Fruit fly (Drosophila melanogaster): ENCODE data around the gene Gr93a.
A peak's percentile ranks its signal among the peaks of the same experiment; 100 is the strongest.

The Gr93a gene

DNA sequence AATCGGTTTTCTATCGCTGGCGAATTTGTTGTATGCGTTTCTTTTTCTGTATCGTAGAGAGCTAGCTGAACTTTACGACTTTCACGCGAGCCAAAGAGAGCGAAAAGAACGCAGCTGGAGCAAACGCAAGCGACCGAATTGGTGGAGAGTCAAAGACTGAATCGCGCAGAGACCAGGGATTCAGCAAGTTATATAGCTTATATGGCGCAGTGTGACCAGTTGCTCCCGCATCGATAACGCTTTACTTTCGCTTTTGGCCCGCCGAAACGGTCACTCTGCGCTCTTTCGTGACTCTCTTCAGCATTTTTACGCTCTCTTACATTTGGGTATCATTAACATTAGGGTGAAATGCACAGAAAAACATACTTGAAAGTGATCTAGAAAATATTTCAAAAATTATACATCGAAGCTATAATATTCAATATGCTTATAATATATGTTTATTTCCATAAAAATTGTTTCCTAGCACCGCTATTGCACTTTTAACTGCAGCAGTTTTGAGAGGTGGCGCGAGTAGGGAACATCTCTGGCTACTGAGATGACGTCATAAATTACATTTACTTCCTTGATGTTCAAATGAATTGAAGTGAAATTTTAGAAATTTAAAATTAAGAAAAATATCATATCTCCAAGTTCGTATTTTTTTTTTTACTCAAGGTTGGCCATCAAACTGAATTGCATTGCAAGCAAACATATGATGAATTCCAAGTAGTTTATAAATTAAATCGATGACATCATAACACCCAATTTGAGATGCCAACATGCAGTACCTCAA is 24.0 kb downstream of the Gr93a start, which contains the start of gene glec (continued):
- TF ChIP-seq usp (GFP tag; optimal IDR thresholded peaks at IDR 0.05) (no peak), ey (GFP tag; optimal IDR thresholded peaks at IDR 0.05) (peak; percentile 50), Hnf4 (GFP tag; optimal IDR thresholded peaks at IDR 0.05) (peak; percentile 71), jim (GFP tag; optimal IDR thresholded peaks at IDR 0.05) (peak; percentile 82), psq (GFP tag; optimal IDR thresholded peaks at IDR 0.05) (peak; percentile 62), Mio (GFP tag; optimal IDR thresholded peaks at IDR 0.05) (peak; percentile 28), dmrt93B (GFP tag; optimal IDR thresholded peaks at IDR 0.05) (no peak)

DNA sequence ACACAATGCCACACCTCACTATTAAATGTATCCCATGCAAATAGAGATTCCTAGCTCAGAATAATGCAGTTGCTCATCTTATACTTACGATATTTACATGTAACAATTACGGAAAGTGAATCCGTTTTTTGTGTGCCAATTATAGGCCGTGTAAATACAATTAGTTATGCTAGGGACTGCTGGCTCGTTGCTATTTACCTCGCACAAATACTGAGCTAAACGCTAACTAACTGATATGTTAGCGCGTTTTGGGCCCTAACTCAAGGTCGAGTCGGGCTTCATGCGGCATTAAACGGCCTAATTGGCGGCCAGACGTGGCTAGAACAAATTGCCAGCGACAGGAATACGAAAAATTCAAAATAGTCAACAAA is 24.6 kb downstream of the Gr93a start:
- TF ChIP-seq dl (GFP tag; optimal IDR thresholded peaks at IDR 0.05; ENCODE audit: insufficient read depth in 1 of 2, partially characterized antibody in 2 of 2) (no peak), rgr (GFP tag; optimal IDR thresholded peaks at IDR 0.05) (no peak), dmrt93B (GFP tag; optimal IDR thresholded peaks at IDR 0.05) (no peak), Hr78 (GFP tag; optimal IDR thresholded peaks at IDR 0.05) (no peak), sv (GFP tag; optimal IDR thresholded peaks at IDR 0.05) (no peak), Jra (GFP tag; optimal IDR thresholded peaks at IDR 0.05) (no peak), brk (GFP tag; optimal IDR thresholded peaks at IDR 0.05) (no peak), fru (GFP tag; optimal IDR thresholded peaks at IDR 0.05) (no peak), Myc (optimal IDR thresholded peaks at IDR 0.05) (no peak), jim (GFP tag; optimal IDR thresholded peaks at IDR 0.05) (no peak), pan (optimal IDR thresholded peaks at IDR 0.05) (no peak), h (GFP tag; optimal IDR thresholded peaks at IDR 0.05) (no peak), woc (GFP tag; optimal IDR thresholded peaks at IDR 0.05) (no peak), psq (GFP tag; optimal IDR thresholded peaks at IDR 0.05) (no peak), HLH106 (tag; optimal IDR thresholded peaks at IDR 0.05) (no peak), Rel (GFP tag; optimal IDR thresholded peaks at IDR 0.05) (no peak), Rel (tag; optimal IDR thresholded peaks at IDR 0.05) (no peak)

DNA sequence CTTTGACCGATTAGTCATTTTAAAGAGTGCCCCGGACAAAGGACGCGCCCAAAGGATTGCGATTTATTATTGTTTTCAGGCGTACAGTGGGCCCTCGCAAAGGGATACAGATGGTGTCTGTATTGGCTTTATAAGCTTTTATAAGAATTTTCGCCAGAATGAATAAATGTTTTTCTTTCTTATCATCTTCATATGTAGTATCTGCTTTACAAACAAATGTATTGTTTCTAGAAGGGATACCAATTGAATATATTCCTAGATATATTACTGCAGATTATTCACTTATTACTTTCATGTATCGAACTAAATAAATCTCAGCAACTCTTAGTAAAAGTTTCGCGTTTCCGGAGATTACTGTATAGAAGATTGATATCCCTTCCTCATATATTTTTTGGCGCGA is 25.2 kb downstream of the Gr93a start:
- TF ChIP-seq CG9705 (GFP tag; optimal IDR thresholded peaks at IDR 0.05) (no peak), CrebA (GFP tag; optimal IDR thresholded peaks at IDR 0.05; ENCODE audit: borderline replicate concordance) (no peak), foxo (GFP tag; optimal IDR thresholded peaks at IDR 0.05) (peak in 1 of 2 experiments; percentile 26), HLH106 (tag; optimal IDR thresholded peaks at IDR 0.05) (peak; percentile 28), Dif (GFP tag; optimal IDR thresholded peaks at IDR 0.05; ENCODE audit: partially characterized antibody) (no peak), dmrt93B (GFP tag; optimal IDR thresholded peaks at IDR 0.05) (no peak), OdsH (GFP tag; optimal IDR thresholded peaks at IDR 0.05) (peak; percentile 6), N (GFP tag; optimal IDR thresholded peaks at IDR 0.05) (no peak), Abd-B (GFP tag; optimal IDR thresholded peaks at IDR 0.05) (no peak), Vsx2 (GFP tag; optimal IDR thresholded peaks at IDR 0.05; ENCODE audit: partially characterized antibody) (no peak), usp (GFP tag; optimal IDR thresholded peaks at IDR 0.05) (no peak), Hnf4 (GFP tag; optimal IDR thresholded peaks at IDR 0.05) (no peak), pan (optimal IDR thresholded peaks at IDR 0.05) (no peak), Myc (optimal IDR thresholded peaks at IDR 0.05) (no peak), dl (GFP tag; optimal IDR thresholded peaks at IDR 0.05; ENCODE audit: insufficient read depth in 1 of 2, partially characterized antibody in 2 of 2) (no peak), Sp1 (GFP tag; optimal IDR thresholded peaks at IDR 0.05) (peak; percentile 11), Mio (GFP tag; optimal IDR thresholded peaks at IDR 0.05) (no peak), dsf (GFP tag; optimal IDR thresholded peaks at IDR 0.05; ENCODE audit: borderline replicate concordance) (no peak), Jra (GFP tag; optimal IDR thresholded peaks at IDR 0.05) (no peak), sage (GFP tag; optimal IDR thresholded peaks at IDR 0.05) (no peak), woc (GFP tag; optimal IDR thresholded peaks at IDR 0.05) (peak; percentile 17), jim (GFP tag; optimal IDR thresholded peaks at IDR 0.05) (no peak), Rel (GFP tag; optimal IDR thresholded peaks at IDR 0.05) (no peak), Rel (tag; optimal IDR thresholded peaks at IDR 0.05) (no peak), br (GFP tag; optimal IDR thresholded peaks at IDR 0.05) (no peak), Hr83 (GFP tag; optimal IDR thresholded peaks at IDR 0.05; ENCODE audit: poor library complexity, severe bottlenecking) (no peak), CG32264 (GFP tag; optimal IDR thresholded peaks at IDR 0.05) (no peak), Hr78 (GFP tag; optimal IDR thresholded peaks at IDR 0.05) (no peak), rgr (GFP tag; optimal IDR thresholded peaks at IDR 0.05) (no peak), lola (GFP tag; optimal IDR thresholded peaks at IDR 0.05) (no peak), tai (GFP tag; optimal IDR thresholded peaks at IDR 0.05) (no peak), sv (GFP tag; optimal IDR thresholded peaks at IDR 0.05) (no peak), psq (GFP tag; optimal IDR thresholded peaks at IDR 0.05) (peak; percentile 7), ey (GFP tag; optimal IDR thresholded peaks at IDR 0.05) (peak; percentile 6), fru (GFP tag; optimal IDR thresholded peaks at IDR 0.05) (peak; percentile 36), h (GFP tag; optimal IDR thresholded peaks at IDR 0.05) (peak; percentile 13), Dfd (GFP tag; optimal IDR thresholded peaks at IDR 0.05) (no peak), brk (GFP tag; optimal IDR thresholded peaks at IDR 0.05) (no peak), GATAd (GFP tag; optimal IDR thresholded peaks at IDR 0.05) (no peak)
